Fruit fly (Drosophila melanogaster): ENCODE data around the gene koko.

The koko gene

DNA sequence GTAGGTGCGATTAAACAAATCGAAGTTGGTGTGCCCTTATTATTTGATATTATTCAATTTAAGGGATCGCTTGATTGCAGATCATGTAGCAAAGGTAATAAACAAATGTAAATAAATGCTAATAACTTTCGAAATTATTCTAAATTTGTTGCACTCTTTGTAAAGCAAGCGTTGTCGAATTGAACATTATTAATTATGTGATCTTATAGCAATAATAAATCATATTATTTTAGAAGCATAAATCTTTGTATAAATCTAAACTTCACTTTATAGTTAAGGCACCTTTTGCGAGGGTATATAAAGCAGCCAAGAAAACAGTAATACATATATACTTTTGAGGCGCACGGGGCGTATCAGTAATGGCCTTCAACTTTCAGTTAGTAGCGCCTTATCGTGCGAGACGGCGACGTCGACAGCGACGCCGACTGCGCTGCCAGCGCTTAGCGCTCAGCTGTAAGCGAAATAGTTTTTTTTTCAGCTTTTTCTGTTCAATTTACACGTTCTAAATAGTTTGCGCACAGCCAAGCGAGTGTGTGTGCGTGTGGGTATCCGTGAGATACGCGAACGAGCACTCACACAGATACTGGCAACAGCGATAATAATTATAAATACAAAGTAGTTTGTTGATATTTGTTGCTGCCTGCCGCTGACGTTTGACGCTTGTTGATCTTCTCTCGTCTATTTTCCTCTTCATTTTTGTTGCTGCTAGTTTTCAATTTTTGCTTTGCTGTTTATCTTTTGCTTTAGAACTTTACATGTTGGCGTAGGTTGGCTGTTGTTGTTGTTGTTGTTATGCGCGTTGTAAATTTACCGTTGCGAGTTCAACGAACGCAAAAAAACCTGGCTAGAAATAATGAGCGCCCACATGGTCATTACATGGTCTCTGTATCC is 36.2 kb downstream of the koko start (continued):
- peak; percentile 44 for TF ChIP-seq CG11723 (GFP tag; optimal IDR thresholded peaks at IDR 0.05)
- peak; percentile 93 for TF ChIP-seq mirr (GFP tag; optimal IDR thresholded peaks at IDR 0.05)
- 0 out of 3 replicates have a peak, but pooled peaks have one; percentile 24 for TF ChIP-seq CG2889 (GFP tag; IDR thresholded peaks at IDR 0.05)
- TF ChIP-seq YL-1 (GFP tag; optimal IDR thresholded peaks at IDR 0.05) = peak; percentile 13
- TF ChIP-seq CG3163 (GFP tag; optimal IDR thresholded peaks at IDR 0.05) = peak; percentile 47
- peak; percentile 78 for TF ChIP-seq CG3281 (GFP tag; optimal IDR thresholded peaks at IDR 0.05)
- TF ChIP-seq gsb (GFP tag; IDR thresholded peaks at IDR 0.05) = 0 out of 2 replicates have a peak, but pooled peaks have one; percentile 8
- TF ChIP-seq gro (GFP tag; optimal IDR thresholded peaks at IDR 0.05) = peak; percentile 49
- TF ChIP-seq CG18599 (GFP tag; optimal IDR thresholded peaks at IDR 0.05) = peak; percentile 82
- peak; percentile 72 for TF ChIP-seq slbo (GFP tag; IDR thresholded peaks at IDR 0.05)
- TF ChIP-seq CG17385 (GFP tag; optimal IDR thresholded peaks at IDR 0.05) = peak; percentile 22
- peak; percentile 34 for TF ChIP-seq ERR (GFP tag; optimal IDR thresholded peaks at IDR 0.05)
- peak; percentile 66; the same call in 1 of the 3 replicates for TF ChIP-seq so (GFP tag; IDR thresholded peaks at IDR 0.05)
- no peak for TF ChIP-seq C15 (GFP tag; IDR thresholded peaks at IDR 0.05)
- TF ChIP-seq CG2120 (GFP tag; optimal IDR thresholded peaks at IDR 0.05) = peak; percentile 77
- peak; percentile 70 for TF ChIP-seq Xrp1 (GFP tag; IDR thresholded peaks at IDR 0.05)
- peak; percentile 29 for TF ChIP-seq CG15011 (GFP tag; optimal IDR thresholded peaks at IDR 0.05)
- peak; percentile 35 for TF ChIP-seq CG10654 (GFP tag; optimal IDR thresholded peaks at IDR 0.05)
- no peak for TF ChIP-seq gfzf (GFP tag; optimal IDR thresholded peaks at IDR 0.05)
- TF ChIP-seq sd (tag; optimal IDR thresholded peaks at IDR 0.05) = peak; percentile 77
- TF ChIP-seq btn (GFP tag; optimal IDR thresholded peaks at IDR 0.05) = peak; percentile 24
- TF ChIP-seq Lpt (GFP tag; optimal IDR thresholded peaks at IDR 0.05) = no peak
- TF ChIP-seq CG4282 (GFP tag; optimal IDR thresholded peaks at IDR 0.05) = peak; percentile 18
- TF ChIP-seq MTF-1 (GFP tag; optimal IDR thresholded peaks at IDR 0.05; ENCODE audit: borderline replicate concordance) = peak; percentile 62
- no peak for TF ChIP-seq sisA (GFP tag; IDR thresholded peaks at IDR 0.05)
- TF ChIP-seq grau (tag; optimal IDR thresholded peaks at IDR 0.05) = peak; percentile 75
- TF ChIP-seq sens-2 (GFP tag; IDR thresholded peaks at IDR 0.05) = no peak
- 0 out of 3 replicates have a peak, but pooled peaks have one; percentile 31 for TF ChIP-seq CG7357 (GFP tag; IDR thresholded peaks at IDR 0.05)
- TF ChIP-seq klu (GFP tag; IDR thresholded peaks at IDR 0.05) = 0 out of 2 replicates have a peak, but pooled peaks have one; percentile 13
- no peak for TF ChIP-seq Dll (GFP tag; IDR thresholded peaks at IDR 0.05; ENCODE audit: partially characterized antibody)
- TF ChIP-seq D19B (GFP tag; optimal IDR thresholded peaks at IDR 0.05) = peak; percentile 69
- no peak for TF ChIP-seq CG2129 (GFP tag; IDR thresholded peaks at IDR 0.05; ENCODE audit: partially characterized antibody)
- no peak for TF ChIP-seq dm (GFP tag; optimal IDR thresholded peaks at IDR 0.05)
- peak in 1 of 2 experiments; percentile 57 for TF ChIP-seq Pdp1 (GFP tag; optimal IDR thresholded peaks at IDR 0.05)
- TF ChIP-seq luna (GFP tag; optimal IDR thresholded peaks at IDR 0.05) = no peak
- TF ChIP-seq scrt (GFP tag; optimal IDR thresholded peaks at IDR 0.05) = peak; percentile 40
- peak; percentile 63 for TF ChIP-seq ara (GFP tag; IDR thresholded peaks at IDR 0.05)
- TF ChIP-seq Scr (GFP tag; IDR thresholded peaks at IDR 0.05; ENCODE audit: partially characterized antibody) = no peak
- TF ChIP-seq CG7556 (GFP tag; optimal IDR thresholded peaks at IDR 0.05) = peak; percentile 25
- TF ChIP-seq CG2875 (GFP tag; optimal IDR thresholded peaks at IDR 0.05) = peak; percentile 68
- TF ChIP-seq jigr1 (GFP tag; IDR thresholded peaks at IDR 0.05) = 0 out of 3 replicates have a peak, but pooled peaks have one; percentile 16
- TF ChIP-seq CTCF (GFP tag; optimal IDR thresholded peaks at IDR 0.05) = no peak
- TF ChIP-seq Sox102F (GFP tag; optimal IDR thresholded peaks at IDR 0.05) = peak; percentile 33
- TF ChIP-seq CG18764 (GFP tag; optimal IDR thresholded peaks at IDR 0.05) = peak; percentile 54
- peak; percentile 37 for TF ChIP-seq nmo (GFP tag; optimal IDR thresholded peaks at IDR 0.05)
- no peak for TF ChIP-seq D (optimal IDR thresholded peaks at IDR 0.05)
- no peak for TF ChIP-seq D (GFP tag; optimal IDR thresholded peaks at IDR 0.05)
- peak; percentile 14 for TF ChIP-seq E2f1 (GFP tag; IDR thresholded peaks at IDR 0.05)
- TF ChIP-seq Aef1 (GFP tag; IDR thresholded peaks at IDR 0.05) = 0 out of 3 replicates have a peak, but pooled peaks have one; percentile 13
